Worm (Caenorhabditis elegans): ENCODE results near the gene srh-125.
"Not testable (repeated sequence)": the region's sequence is repeated elsewhere in the genome, so short reads cannot be mapped to it uniquely, and the experiment has no call there.

ce11 chrV:7444331-7444730 lies 32.3 kb downstream of the srh-125 start, which contains the start of gene nhr-141:
- TF ChIP-seq madf-9 (GFP tag; conservative IDR thresholded peaks at IDR 0.05); T20F7.1 (GFP tag; optimal IDR thresholded peaks at IDR 0.05); set-16 (GFP tag; IDR thresholded peaks at IDR 0.05); nhr-10 (tag; optimal IDR thresholded peaks at IDR 0.05); skn-1 (tag; optimal IDR thresholded peaks at IDR 0.05): not testable (repeated sequence)
